Worm (Caenorhabditis elegans): ENCODE results near the gene arc-1.

ce11 chrII:9717904-9718303 lies 43.1 kb downstream of the arc-1 start, which contains the start of gene Y53C12A.6:
- no peak for TF ChIP-seq flt-1 (GFP tag; IDR thresholded peaks at IDR 0.05)
- no peak for TF ChIP-seq B0310.2 (tag; optimal IDR thresholded peaks at IDR 0.05)
- no peak for TF ChIP-seq ama-1 (optimal IDR thresholded peaks at IDR 0.05)
